Worm (Caenorhabditis elegans) whole organism, L2 larva: Measurements from ENCODE around the gene vps-53.

ENCODE experiments used
- ZK546.5 ChIP-seq: sonication (generic microtip); optimal IDR thresholded peaks from 2 replicates; lab custom pipeline; 2017; ENCODE audit warnings: missing biosample characterization, missing genetic modification characterization
- aly-2 ChIP-seq: fragments of 150-350 bp; optimal IDR thresholded peaks from 2 replicates; lab custom pipeline; 2014; ENCODE audit warnings: missing biosample characterization, missing genetic modification characterization
- dmd-4 ChIP-seq: sonication (generic microtip); optimal IDR thresholded peaks from 2 replicates; lab custom pipeline; 2017; ENCODE audit warnings: missing biosample characterization, missing genetic modification characterization
- egl-27 ChIP-seq: sonication (generic microtip); optimal IDR thresholded peaks from 3 replicates; lab custom pipeline; 2017; ENCODE audit warnings: missing biosample characterization, missing genetic modification reagents, missing genetic modification characterization
- elt-3 ChIP-seq: sonication (generic microtip); optimal IDR thresholded peaks from 2 replicates; lab custom pipeline; 2017; ENCODE audit warnings: missing biosample characterization, missing genetic modification characterization
- fos-1 ChIP-seq: fragments of 150-350 bp; optimal IDR thresholded peaks from 2 replicates; lab custom pipeline; 2014; ENCODE audit warnings: missing biosample characterization, missing genetic modification characterization
- nhr-10 ChIP-seq: sonication (generic microtip); optimal IDR thresholded peaks from 2 replicates; lab custom pipeline; 2017; ENCODE audit warnings: missing biosample characterization, missing genetic modification characterization
- unc-62 ChIP-seq: fragments of 150-350 bp; optimal IDR thresholded peaks from 2 replicates; lab custom pipeline; 2014; ENCODE audit warnings: missing biosample characterization, missing genetic modification reagents, missing genetic modification characterization

ce11 chrIII:9744525-9744924, 12.8 kb downstream of the vps-53 start:
- TF ChIP-seq unc-62 (GFP tag; lab: Kevin White, UChicago), result no peak
- no peak for TF ChIP-seq elt-3 (tag; lab: Kevin White, UChicago)
- TF ChIP-seq egl-27 (tag; lab: Kevin White, UChicago), result no peak
- no peak for TF ChIP-seq dmd-4 (tag; lab: Kevin White, UChicago)
- no peak for TF ChIP-seq fos-1 (tag; lab: Kevin White, UChicago)
- TF ChIP-seq ZK546.5 (tag; lab: Kevin White, UChicago), result no peak
- TF ChIP-seq nhr-10 (tag; lab: Kevin White, UChicago), result no peak
- TF ChIP-seq aly-2 (tag; lab: Kevin White, UChicago), result no peak
